Fruit fly (Drosophila melanogaster): ENCODE measurements around the gene Ilk.

DNA sequence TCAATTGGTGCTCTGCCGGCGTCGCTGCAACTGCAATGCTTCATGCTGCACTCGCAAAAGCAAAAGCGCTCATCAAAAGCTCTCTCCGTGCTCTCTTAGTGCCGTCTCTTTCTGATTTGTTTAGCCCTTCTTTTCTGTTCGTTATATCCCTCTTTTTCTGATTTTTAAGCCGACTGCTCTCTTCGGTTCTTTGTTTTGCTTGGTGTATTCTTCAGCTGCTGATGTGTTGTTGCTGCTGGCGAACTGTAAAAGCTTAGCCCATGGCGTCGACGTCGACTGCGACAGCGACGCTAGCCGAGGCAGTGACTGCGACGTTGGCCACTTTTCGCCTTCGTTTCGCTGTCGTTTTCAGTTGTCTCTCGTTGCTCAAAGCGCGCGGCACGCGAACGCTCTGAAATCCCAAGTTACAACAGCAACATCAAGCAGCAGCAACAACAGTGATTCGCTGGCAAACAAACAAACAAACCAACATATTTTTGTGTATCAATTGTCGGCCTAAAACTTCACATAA is 23.4 kb downstream of the Ilk start:
- no peak for TF ChIP-seq CG12768 (GFP tag; optimal IDR thresholded peaks at IDR 0.05)
- TF ChIP-seq CG1620 (GFP tag; optimal IDR thresholded peaks at IDR 0.05), result no peak
- TF ChIP-seq CG7045 (GFP tag; optimal IDR thresholded peaks at IDR 0.05), result no peak
- no peak for TF ChIP-seq CG7101 (tag; optimal IDR thresholded peaks at IDR 0.05)
- TF ChIP-seq kay (GFP tag; ENCODE audit: borderline replicate concordance), result no peak
- no peak for TF ChIP-seq toe (GFP tag; optimal IDR thresholded peaks at IDR 0.05)
- no peak for TF ChIP-seq tj (GFP tag; optimal IDR thresholded peaks at IDR 0.05)
- TF ChIP-seq cic (GFP tag; optimal IDR thresholded peaks at IDR 0.05), result no peak
- no peak for TF ChIP-seq Crg-1 (GFP tag; optimal IDR thresholded peaks at IDR 0.05)
- TF ChIP-seq CG11617 (GFP tag; optimal IDR thresholded peaks at IDR 0.05), result no peak
- no peak for TF ChIP-seq Hr96 (GFP tag; optimal IDR thresholded peaks at IDR 0.05)
- TF ChIP-seq cnc (optimal IDR thresholded peaks at IDR 0.05), result no peak
- TF ChIP-seq Clk (GFP tag; optimal IDR thresholded peaks at IDR 0.05), result no peak
- no peak for TF ChIP-seq CG14711 (tag; optimal IDR thresholded peaks at IDR 0.05)
